Worm (Caenorhabditis elegans): ENCODE measurements around the gene nhr-51.
"Not testable (repeated sequence)": the region's sequence is repeated elsewhere in the genome, so short reads cannot be mapped to it uniquely, and the experiment has no call there.

nhr-51 gene

ce11 chrV:15668200-15668599, 5.6 kb upstream of the nhr-51 start, which contains the start of gene F53E4.1:
Gene F53E4.1 (minus strand): TSS chrV:15668300.
- TF ChIP-seq ama-1 (optimal IDR thresholded peaks at IDR 0.05); nhr-23 (tag; optimal IDR thresholded peaks at IDR 0.05); daf-12 (tag; optimal IDR thresholded peaks at IDR 0.05): not testable (repeated sequence)

- TF ChIP-seq unc-39 (tag; optimal IDR thresholded peaks at IDR 0.05) (no peak), nhr-67 (tag; optimal IDR thresholded peaks at IDR 0.05) (no peak), pqm-1 (tag; optimal IDR thresholded peaks at IDR 0.05) (no peak), nhr-28 (tag; optimal IDR thresholded peaks at IDR 0.05) (no peak), snpc-4 (tag; optimal IDR thresholded peaks at IDR 0.05) (no peak), nhr-77 (tag; optimal IDR thresholded peaks at IDR 0.05) (no peak), nhr-237 (tag; optimal IDR thresholded peaks at IDR 0.05) (no peak)
Measured at ce11 chrV:15668870-15669269, 4.9 kb upstream of the nhr-51 start, which contains the start of gene K06B4.4. Gene K06B4.4 (plus strand): TSS chrV:15669170.

- TF ChIP-seq pqm-1, elt-3, mdl-1 (tag; optimal IDR thresholded peaks at IDR 0.05): not testable (repeated sequence)
Measured at ce11 chrV:15670139-15670538, 3.7 kb upstream of the nhr-51 start, which contains the start of gene K06B4.15. Gene K06B4.15 (plus strand): TSS chrV:15670439.

ce11 chrV:15674899-15675298, 1.1 kb downstream of the nhr-51 start:
- TF ChIP-seq ceh-28 (tag; optimal IDR thresholded peaks at IDR 0.05) (no peak), lin-39 (tag; optimal IDR thresholded peaks at IDR 0.05) (no peak), mdl-1 (tag; optimal IDR thresholded peaks at IDR 0.05) (no peak), ZK546.5 (tag; optimal IDR thresholded peaks at IDR 0.05) (no peak), elt-3 (tag; optimal IDR thresholded peaks at IDR 0.05) (no peak), nhr-67 (tag; optimal IDR thresholded peaks at IDR 0.05) (no peak), nhr-12 (tag; optimal IDR thresholded peaks at IDR 0.05) (no peak), unc-62 (GFP tag; optimal IDR thresholded peaks at IDR 0.05) (no peak), nfya-1 (tag; optimal IDR thresholded peaks at IDR 0.05; ENCODE audit: insufficient read depth) (no peak), sea-2 (GFP tag; optimal IDR thresholded peaks at IDR 0.05) (no peak), fkh-2 (tag; optimal IDR thresholded peaks at IDR 0.05) (no peak), ceh-9 (tag; optimal IDR thresholded peaks at IDR 0.05) (no peak), hmg-11 (tag; optimal IDR thresholded peaks at IDR 0.05) (no peak)

ce11 chrV:15677222-15677621, 3.4 kb downstream of the nhr-51 start, which contains the start of gene nhr-52:
Gene nhr-52 (plus strand): TSS chrV:15677522.
- no peak for TF ChIP-seq ceh-82 (tag; optimal IDR thresholded peaks at IDR 0.05)
- no peak for TF ChIP-seq sea-2 (GFP tag; optimal IDR thresholded peaks at IDR 0.05)
- TF ChIP-seq fos-1 (tag; optimal IDR thresholded peaks at IDR 0.05) = no peak
- no peak for TF ChIP-seq nfya-1 (tag; optimal IDR thresholded peaks at IDR 0.05; ENCODE audit: insufficient read depth)
- TF ChIP-seq hmg-11 (tag; optimal IDR thresholded peaks at IDR 0.05) = no peak
- TF ChIP-seq ztf-11 (tag; optimal IDR thresholded peaks at IDR 0.05) = no peak
- TF ChIP-seq snpc-4 (tag; optimal IDR thresholded peaks at IDR 0.05) = no peak
- TF ChIP-seq ztf-4 (tag; optimal IDR thresholded peaks at IDR 0.05) = no peak
- TF ChIP-seq jun-1 (tag; optimal IDR thresholded peaks at IDR 0.05) = no peak
- no peak for TF ChIP-seq zag-1 (tag; optimal IDR thresholded peaks at IDR 0.05)
- TF ChIP-seq nhr-43 (tag; optimal IDR thresholded peaks at IDR 0.05; ENCODE audit: poor library complexity, severe bottlenecking) = no peak
- TF ChIP-seq ceh-16 (tag; optimal IDR thresholded peaks at IDR 0.05) = no peak
- TF ChIP-seq egl-5 (tag; optimal IDR thresholded peaks at IDR 0.05) = no peak
- no peak for TF ChIP-seq fkh-10 (GFP tag; optimal IDR thresholded peaks at IDR 0.05)
- no peak for TF ChIP-seq lin-39 (tag; optimal IDR thresholded peaks at IDR 0.05)
- no peak for TF ChIP-seq unc-39 (tag; optimal IDR thresholded peaks at IDR 0.05)
- no peak for TF ChIP-seq nhr-237 (tag; optimal IDR thresholded peaks at IDR 0.05)
- no peak for TF ChIP-seq nhr-76 (tag; optimal IDR thresholded peaks at IDR 0.05)
- no peak for TF ChIP-seq tbx-2 (tag; optimal IDR thresholded peaks at IDR 0.05)
- TF ChIP-seq mml-1 (tag; optimal IDR thresholded peaks at IDR 0.05) = no peak
